Fruit fly (Drosophila melanogaster): ENCODE data around the gene CG13685.

CG13685 gene

dm6 chr3L:7718561-7719417 lies 28.4 kb upstream of the CG13685 start, which contains the start of gene Mcad (continued):
- TF ChIP-seq nmo (GFP tag; optimal IDR thresholded peaks at IDR 0.05), result peak; percentile 92
- TF ChIP-seq Sry-δ (GFP tag; optimal IDR thresholded peaks at IDR 0.05), result peak; percentile 33
- peak; percentile 43 for TF ChIP-seq ash1 (GFP tag; optimal IDR thresholded peaks at IDR 0.05)
- TF ChIP-seq TFAM (GFP tag; optimal IDR thresholded peaks at IDR 0.05), result peak; percentile 27
- peak; percentile 64 for TF ChIP-seq gt (GFP tag; IDR thresholded peaks at IDR 0.05)
- peak; percentile 60 for TF ChIP-seq CG14667 (GFP tag; IDR thresholded peaks at IDR 0.05)
- TF ChIP-seq fru (optimal IDR thresholded peaks at IDR 0.05), result no peak
- TF ChIP-seq CG3847 (GFP tag; IDR thresholded peaks at IDR 0.05), result peak; percentile 96
- no peak for TF ChIP-seq ro (GFP tag; IDR thresholded peaks at IDR 0.05)
- peak; percentile 96 for TF ChIP-seq CG15011 (GFP tag; optimal IDR thresholded peaks at IDR 0.05)
- no peak for TF ChIP-seq inv (GFP tag; IDR thresholded peaks at IDR 0.05; ENCODE audit: partially characterized antibody)
- TF ChIP-seq wek (GFP tag; optimal IDR thresholded peaks at IDR 0.05), result peak; percentile 18
- no peak for TF ChIP-seq Dfd (GFP tag; optimal IDR thresholded peaks at IDR 0.05)
- no peak for TF ChIP-seq Tbp (GFP tag; optimal IDR thresholded peaks at IDR 0.05)
- peak; percentile 96 for TF ChIP-seq dysf (GFP tag; IDR thresholded peaks at IDR 0.05)
- TF ChIP-seq zfh2 (GFP tag; optimal IDR thresholded peaks at IDR 0.05), result peak; percentile 52
- TF ChIP-seq dimm (GFP tag; IDR thresholded peaks at IDR 0.05), result peak; percentile 67
- peak; percentile 84 for TF ChIP-seq Mrtf (GFP tag; IDR thresholded peaks at IDR 0.05)
- no peak for TF ChIP-seq zf30C (GFP tag; optimal IDR thresholded peaks at IDR 0.05)
- TF ChIP-seq dan (GFP tag; IDR thresholded peaks at IDR 0.05), result no peak
- peak; percentile 10 for TF ChIP-seq CrebB (tag; optimal IDR thresholded peaks at IDR 0.05)
- TF ChIP-seq cas (GFP tag; IDR thresholded peaks at IDR 0.05), result peak; percentile 85
- peak; percentile 45 for TF ChIP-seq trh (GFP tag; optimal IDR thresholded peaks at IDR 0.05)
- TF ChIP-seq CG13296 (GFP tag; optimal IDR thresholded peaks at IDR 0.05), result peak; percentile 95
- peak; percentile 55 for TF ChIP-seq Sry-β (GFP tag; optimal IDR thresholded peaks at IDR 0.05)
- TF ChIP-seq Atf6 (GFP tag; IDR thresholded peaks at IDR 0.05), result peak; percentile 90
- peak; percentile 42 for TF ChIP-seq CG16863 (GFP tag; optimal IDR thresholded peaks at IDR 0.05)
- peak; percentile 74 for TF ChIP-seq CG12942 (GFP tag; optimal IDR thresholded peaks at IDR 0.05)
- TF ChIP-seq CG2889 (GFP tag; IDR thresholded peaks at IDR 0.05), result peak; percentile 18
- peak; percentile 97 for TF ChIP-seq CG10147 (GFP tag; optimal IDR thresholded peaks at IDR 0.05)
- peak; percentile 68 for TF ChIP-seq oc (tag; optimal IDR thresholded peaks at IDR 0.05)
- no peak for TF ChIP-seq CG4282 (GFP tag; optimal IDR thresholded peaks at IDR 0.05)
- peak; percentile 88 for TF ChIP-seq CG13424 (tag; optimal IDR thresholded peaks at IDR 0.05)
- peak; percentile 93 for TF ChIP-seq bcd (GFP tag; optimal IDR thresholded peaks at IDR 0.05)
- TF ChIP-seq Neu2 (GFP tag; optimal IDR thresholded peaks at IDR 0.05; ENCODE audit: borderline replicate concordance), result no peak
- TF ChIP-seq so (GFP tag; IDR thresholded peaks at IDR 0.05), result peak; percentile 90; the same call in 2 of the 3 replicates
- TF ChIP-seq fd3F (GFP tag; optimal IDR thresholded peaks at IDR 0.05), result peak; percentile 64
- peak; percentile 70 for TF ChIP-seq CG3995 (GFP tag; optimal IDR thresholded peaks at IDR 0.05)
- peak; percentile 57 for TF ChIP-seq sd (tag; optimal IDR thresholded peaks at IDR 0.05)
- TF ChIP-seq Hr3 (GFP tag; optimal IDR thresholded peaks at IDR 0.05), result peak; percentile 90
- peak; percentile 85 for TF ChIP-seq CG6654 (GFP tag; optimal IDR thresholded peaks at IDR 0.05)
- TF ChIP-seq BEAF-32 (GFP tag; optimal IDR thresholded peaks at IDR 0.05), result no peak
- TF ChIP-seq ATbp (GFP tag; optimal IDR thresholded peaks at IDR 0.05), result peak; percentile 72
- peak; percentile 91 for TF ChIP-seq CG32767 (GFP tag; IDR thresholded peaks at IDR 0.05)
- TF ChIP-seq CG13287 (GFP tag; IDR thresholded peaks at IDR 0.05; ENCODE audit: partially characterized antibody), result no peak
- TF ChIP-seq p53 (GFP tag; optimal IDR thresholded peaks at IDR 0.05), result no peak
- peak; percentile 88 for TF ChIP-seq Rx (GFP tag; IDR thresholded peaks at IDR 0.05)
